Fruit fly (Drosophila melanogaster) whole organism, wandering third instar larva: ENCODE measurements around the gene klg.

ENCODE experiments used
- Abd-B ChIP-seq: fragments of >200 bp; optimal IDR thresholded peaks from 2 replicates; lab custom pipeline; 2017; ENCODE audit warnings: missing biosample characterization, missing genetic modification characterization
- CG9705 ChIP-seq: fragments of 200-800 bp; sonication (Bioruptor generic); optimal IDR thresholded peaks from 2 replicates; lab custom pipeline; 2018; ENCODE audit warnings: missing biosample characterization, mild to moderate bottlenecking, missing genetic modification characterization
- CrebA ChIP-seq: fragments of 200-800 bp; sonication (Bioruptor generic); optimal IDR thresholded peaks from 2 replicates; lab custom pipeline; 2016; ENCODE audit warnings: missing biosample characterization, mild to moderate bottlenecking, missing genetic modification characterization, borderline replicate concordance
- Dfd ChIP-seq: fragments of >200 bp; optimal IDR thresholded peaks from 2 replicates; lab custom pipeline; 2017; ENCODE audit warnings: missing biosample characterization, missing genetic modification characterization
- Dif ChIP-seq: fragments of 200-275, 200-300 bp; sonication (Bioruptor generic); optimal IDR thresholded peaks from 2 replicates; lab custom pipeline; 2018; ENCODE audit warnings: missing biosample characterization, missing genetic modification characterization; ENCODE audit not compliant: partially characterized antibody
- GATAd ChIP-seq: sonication (Bioruptor generic); optimal IDR thresholded peaks from 2 replicates; lab custom pipeline; 2016; ENCODE audit warnings: missing biosample characterization, missing genetic modification characterization
- HLH106 ChIP-seq: fragments of 200-800 bp; optimal IDR thresholded peaks from 3 replicates; lab custom pipeline; 2019; ENCODE audit warnings: missing biosample characterization, mild to moderate bottlenecking, missing genetic modification characterization, moderate library complexity
- Hnf4 ChIP-seq: fragments of 200-800 bp; sonication (Bioruptor generic); optimal IDR thresholded peaks from 2 replicates; lab custom pipeline; 2016; ENCODE audit warnings: missing biosample characterization, mild to moderate bottlenecking, missing genetic modification characterization
- Hr78 ChIP-seq: fragments of >200 bp; optimal IDR thresholded peaks from 2 replicates; lab custom pipeline; 2017; ENCODE audit warnings: missing biosample characterization, missing genetic modification characterization
- Hr83 ChIP-seq: fragments of 200-300 bp; sonication (Bioruptor generic); optimal IDR thresholded peaks from 2 replicates; lab custom pipeline; 2016; ENCODE audit warnings: missing biosample characterization, mild to moderate bottlenecking, missing genetic modification characterization, moderate library complexity; ENCODE audit not compliant: poor library complexity, severe bottlenecking
- Jra ChIP-seq: sonication (Bioruptor generic); optimal IDR thresholded peaks from 2 replicates; lab custom pipeline; 2016; ENCODE audit warnings: missing biosample characterization, missing genetic modification characterization
- Mio ChIP-seq: sonication (Bioruptor generic); optimal IDR thresholded peaks from 2 replicates; lab custom pipeline; 2016; ENCODE audit warnings: missing biosample characterization, missing genetic modification characterization
- Myc ChIP-seq: fragments of >200 bp; optimal IDR thresholded peaks from 2 replicates; lab custom pipeline; 2017
- N ChIP-seq: fragments of >200 bp; optimal IDR thresholded peaks from 2 replicates; lab custom pipeline; 2018; ENCODE audit warnings: missing biosample characterization, missing external identifiers, missing genetic modification characterization
- OdsH ChIP-seq: fragments of 200-800 bp; sonication (Bioruptor generic); optimal IDR thresholded peaks from 2 replicates; lab custom pipeline; 2016; ENCODE audit warnings: missing biosample characterization, mild to moderate bottlenecking, missing genetic modification characterization
- Rel ChIP-seq, 2 experiments: fragments of 200-800 bp; sonication (Bioruptor generic) in 1 of 2; optimal IDR thresholded peaks; 2 replicates in 1 of 2; 3 replicates in 1 of 2; lab custom pipeline; 2016 to 2019; ENCODE audit warnings: mild to moderate bottlenecking in 2 of 2, missing biosample characterization in 2 of 2, missing genetic modification characterization in 2 of 2, moderate library complexity in 1 of 2
- Sp1 ChIP-seq: fragments of 200-800 bp; sonication (Bioruptor generic); optimal IDR thresholded peaks from 3 replicates; lab custom pipeline; 2019; ENCODE audit warnings: missing biosample characterization, mild to moderate bottlenecking, missing genetic modification characterization, moderate library complexity
- Vsx2 ChIP-seq: fragments of 200-300, 225-300 bp; sonication (Bioruptor generic); optimal IDR thresholded peaks from 2 replicates; lab custom pipeline; 2018; ENCODE audit warnings: missing biosample characterization, missing genetic modification characterization; ENCODE audit not compliant: partially characterized antibody
- br ChIP-seq: fragments of 200-800 bp; sonication (Bioruptor generic); optimal IDR thresholded peaks from 2 replicates; lab custom pipeline; 2016; ENCODE audit warnings: missing biosample characterization, missing genetic modification characterization
- brk ChIP-seq: fragments of 200-800 bp; sonication (Bioruptor generic); optimal IDR thresholded peaks from 2 replicates; lab custom pipeline; 2016; ENCODE audit warnings: missing biosample characterization, mild to moderate bottlenecking, missing genetic modification characterization
- dmrt93B ChIP-seq: fragments of 200-800 bp; sonication (Bioruptor generic); optimal IDR thresholded peaks from 2 replicates; lab custom pipeline; 2018; ENCODE audit warnings: missing biosample characterization, mild to moderate bottlenecking, missing genetic modification characterization
- dsf ChIP-seq: sonication (Bioruptor generic); optimal IDR thresholded peaks from 2 replicates; lab custom pipeline; 2016; ENCODE audit warnings: missing biosample characterization, missing genetic modification characterization, borderline replicate concordance
- ey ChIP-seq: fragments of 200-800 bp; sonication (Bioruptor generic); optimal IDR thresholded peaks from 2 replicates; lab custom pipeline; 2016; ENCODE audit warnings: missing biosample characterization, missing genetic modification characterization
- foxo ChIP-seq, 2 experiments: fragments of 200-800 bp; sonication (Bioruptor generic); optimal IDR thresholded peaks; 2 replicates in 1 of 2; 3 replicates in 1 of 2; lab custom pipeline; 2016 to 2017; ENCODE audit warnings: missing biosample characterization in 2 of 2, missing genetic modification characterization in 2 of 2
- fru ChIP-seq: fragments of 200-800 bp; sonication (Bioruptor generic); optimal IDR thresholded peaks from 3 replicates; lab custom pipeline; 2016; ENCODE audit warnings: missing biosample characterization, mild to moderate bottlenecking, missing genetic modification characterization
- jim ChIP-seq: fragments of 175-275, 200-325 bp; sonication (Bioruptor generic); optimal IDR thresholded peaks from 2 replicates; lab custom pipeline; 2016; ENCODE audit warnings: missing biosample characterization, mild to moderate bottlenecking, missing genetic modification characterization
- lola ChIP-seq: fragments of >200 bp; optimal IDR thresholded peaks from 2 replicates; lab custom pipeline; 2017; ENCODE audit warnings: missing biosample characterization, missing genetic modification characterization
- pan ChIP-seq: fragments of >200 bp; optimal IDR thresholded peaks from 2 replicates; lab custom pipeline; 2017
- rgr ChIP-seq: fragments of 200-800 bp; sonication (Bioruptor generic); optimal IDR thresholded peaks from 3 replicates; lab custom pipeline; 2016; ENCODE audit warnings: missing biosample characterization, mild to moderate bottlenecking, missing genetic modification characterization
- sage ChIP-seq: fragments of 200-800 bp; sonication (Bioruptor generic); optimal IDR thresholded peaks from 2 replicates; lab custom pipeline; 2016; ENCODE audit warnings: missing biosample characterization, mild to moderate bottlenecking, missing genetic modification characterization
- tai ChIP-seq: sonication (Bioruptor generic); optimal IDR thresholded peaks from 2 replicates; lab custom pipeline; 2016; ENCODE audit warnings: missing biosample characterization, missing genetic modification characterization
- usp ChIP-seq: fragments of >200 bp; optimal IDR thresholded peaks from 2 replicates; lab custom pipeline; 2017; ENCODE audit warnings: missing biosample characterization, missing genetic modification characterization
- woc ChIP-seq: sonication (Bioruptor generic); optimal IDR thresholded peaks from 2 replicates; lab custom pipeline; 2016; ENCODE audit warnings: missing biosample characterization, mild to moderate bottlenecking, missing genetic modification characterization

Gene klg

DNA sequence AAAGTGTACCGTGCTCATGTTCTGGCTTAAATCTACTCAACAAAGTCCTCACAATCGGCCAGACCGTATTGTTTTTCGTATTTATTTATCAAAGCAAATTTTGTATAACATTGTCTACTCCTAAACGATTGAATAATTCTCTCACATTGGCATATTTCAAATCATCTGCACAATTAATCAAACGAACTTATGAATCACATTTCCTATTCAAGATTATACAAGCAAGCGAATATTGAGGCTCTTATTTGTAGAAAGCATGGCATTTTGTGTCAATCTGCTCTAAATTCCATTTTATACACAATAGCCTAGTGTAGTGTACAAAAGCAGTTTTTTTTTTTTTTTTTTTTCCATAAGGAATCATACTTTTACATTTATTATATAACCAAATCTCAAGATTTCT is 66.9 kb downstream of the klg start, which contains the start of gene Tpl94D:
Gene Tpl94D (plus strand): TSS at position 301 of the 400 bp plus-strand sequence.
- TF ChIP-seq pan, result no peak
- TF ChIP-seq Hr83 (GFP tag; lab: Kevin White, UChicago), result no peak
- TF ChIP-seq GATAd (GFP tag; lab: Kevin White, UChicago), result no peak
- no peak for TF ChIP-seq dsf (GFP tag; lab: Kevin White, UChicago)
- no peak for TF ChIP-seq Jra (GFP tag; lab: Kevin White, UChicago)
- no peak for TF ChIP-seq OdsH (GFP tag; lab: Kevin White, UChicago)
- TF ChIP-seq br, result no peak
- no peak for TF ChIP-seq fru
- TF ChIP-seq ey (GFP tag; lab: Kevin White, UChicago), result no peak
- TF ChIP-seq CG9705 (GFP tag; lab: Kevin White, UChicago), result no peak
- no peak for TF ChIP-seq Hr78
- no peak for TF ChIP-seq Dfd (GFP tag; lab: Kevin White, UChicago)
- TF ChIP-seq Abd-B, result no peak
- TF ChIP-seq rgr (GFP tag; lab: Kevin White, UChicago), result no peak
- TF ChIP-seq sage (GFP tag; lab: Kevin White, UChicago), result no peak
- no peak for TF ChIP-seq tai (GFP tag; lab: Kevin White, UChicago)
- TF ChIP-seq, all 38 proteins: peak for 0

DNA sequence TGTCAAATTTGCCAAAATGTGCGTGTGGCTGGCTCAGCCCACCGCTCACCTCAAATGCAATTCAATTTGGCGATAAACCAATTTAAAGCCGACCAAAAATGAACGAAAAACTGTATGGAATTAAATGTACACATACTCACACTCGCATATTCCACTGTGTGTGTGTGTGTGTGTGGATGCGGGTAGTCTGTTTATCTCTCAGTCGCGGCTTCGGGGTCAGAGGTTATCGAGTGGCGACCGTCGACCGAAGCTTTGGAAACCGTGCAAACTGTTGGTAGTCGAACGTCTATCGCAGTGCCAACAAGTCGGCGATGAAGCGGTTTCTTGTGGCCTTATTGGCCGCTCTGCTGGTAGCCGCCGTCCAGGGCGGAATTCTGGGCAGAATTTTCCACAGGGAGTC is 77.9 kb downstream of the klg start, which contains the start of gene Gbp3:
Gene Gbp3 (plus strand): TSS at position 274 of the 400 bp plus-strand sequence.
- TF ChIP-seq ey (GFP tag; lab: Kevin White, UChicago), result no peak
- no peak for TF ChIP-seq Sp1
- TF ChIP-seq woc (GFP tag; lab: Kevin White, UChicago), result no peak
- no peak for TF ChIP-seq GATAd (GFP tag; lab: Kevin White, UChicago)
- TF ChIP-seq Rel (GFP tag; optimal IDR thresholded peaks at IDR 0.05; lab: Kevin White, UChicago), result no peak
- TF ChIP-seq Rel (tag; optimal IDR thresholded peaks at IDR 0.05; lab: Kevin White, UChicago), result no peak
- no peak for TF ChIP-seq CrebA

dm6 chr3R:22986981-22987380 is 87.9 kb downstream of the klg start, which contains the start of gene Or94a:
Gene Or94a, plus strand, starts transcription at chr3R:22987281.
- TF ChIP-seq usp (no peak), Vsx2 (GFP tag; lab: Kevin White, UChicago) (no peak), dsf (GFP tag; lab: Kevin White, UChicago) (no peak), Myc (lab: Kevin White, UChicago) (no peak), ey (GFP tag; lab: Kevin White, UChicago) (no peak), brk (GFP tag; lab: Kevin White, UChicago) (no peak), CrebA (no peak), N (GFP tag; lab: Kevin White, UChicago) (no peak), Rel (GFP tag; optimal IDR thresholded peaks at IDR 0.05; lab: Kevin White, UChicago) (no peak), Rel (tag; optimal IDR thresholded peaks at IDR 0.05; lab: Kevin White, UChicago) (no peak), GATAd (GFP tag; lab: Kevin White, UChicago) (no peak), jim (GFP tag; lab: Kevin White, UChicago) (no peak)

dm6 chr3R:22988995-22989394 is 89.9 kb downstream of the klg start, which contains the start of gene Or94b:
Gene Or94b, plus strand, starts transcription at chr3R:22989295.
- TF ChIP-seq woc (GFP tag; lab: Kevin White, UChicago) (no peak), Dfd (GFP tag; lab: Kevin White, UChicago) (no peak), Rel (GFP tag; optimal IDR thresholded peaks at IDR 0.05; lab: Kevin White, UChicago) (no peak), Rel (tag; optimal IDR thresholded peaks at IDR 0.05; lab: Kevin White, UChicago) (no peak), dsf (GFP tag; lab: Kevin White, UChicago) (no peak), Dif (GFP tag; lab: Kevin White, UChicago) (no peak), sage (GFP tag; lab: Kevin White, UChicago) (no peak), Jra (GFP tag; lab: Kevin White, UChicago) (no peak), Mio (GFP tag; lab: Kevin White, UChicago) (no peak), dmrt93B (GFP tag; lab: Kevin White, UChicago) (no peak), HLH106 (tag; lab: Kevin White, UChicago) (no peak), lola (no peak), foxo (GFP tag; optimal IDR thresholded peaks at IDR 0.05; lab: Kevin White, UChicago) (no peak), GATAd (GFP tag; lab: Kevin White, UChicago) (no peak), Sp1 (no peak), Hnf4 (GFP tag; lab: Kevin White, UChicago) (no peak)
